Worm (Caenorhabditis elegans) whole organism, young adult: Measurements from ENCODE around the gene pyk-2.

ENCODE experiments used
- F49E8.2 ChIP-seq: sonication (generic microtip); optimal IDR thresholded peaks from 3 replicates; lab custom pipeline; 2017; ENCODE audit warnings: missing genetic modification characterization, mild to moderate bottlenecking, missing compliant biosample characterization, antibody characterized with exemption, moderate library complexity; ENCODE audit not compliant: insufficient read depth
- ama-1 ChIP-seq, 3 experiments: fragments of 150-350 bp in 1 of 3; sonication (generic microtip) in 2 of 3; optimal IDR thresholded peaks; 2 replicates each; lab custom pipeline; 2014 to 2018; ENCODE audit warnings: missing biosample characterization in 2 of 3, missing genetic modification characterization in 2 of 3, missing genetic modification reagents in 2 of 3
- nfyb-1 ChIP-seq: fragments of 200-800 bp; sonication (Bioruptor generic); IDR thresholded peaks from 2 replicates; pipeline ENCODE4 v1.3.6; 2022; ENCODE audit warnings: missing genetic modification reagents, missing genetic modification characterization, missing compliant biosample characterization

DNA sequence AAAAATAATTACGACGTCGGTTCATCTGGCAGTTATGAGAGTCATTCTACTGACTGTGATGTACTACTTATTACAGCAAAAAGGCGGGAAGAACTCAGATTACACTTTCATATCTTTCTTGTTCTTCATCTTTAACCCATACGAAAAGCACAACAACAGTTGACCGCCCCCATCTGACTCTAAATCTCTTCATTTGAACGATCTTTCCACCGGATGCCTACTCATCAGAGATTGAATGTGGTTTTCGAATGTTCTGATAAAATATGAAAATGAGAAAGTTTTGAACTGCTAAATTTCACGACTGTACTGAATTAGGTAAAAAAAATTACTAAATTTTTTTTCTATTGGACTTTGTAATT lies 48.5 kb downstream of the pyk-2 start, which contains the start of gene sri-19:
- TF ChIP-seq nfyb-1 (no peak), ama-1 (optimal IDR thresholded peaks at IDR 0.05; lab: Kevin White, UChicago) (no peak), ama-1 (GFP tag; optimal IDR thresholded peaks at IDR 0.05; lab: Kevin White, UChicago) (no peak), F49E8.2 (tag; lab: Kevin White, UChicago) (no peak)
